Worm (Caenorhabditis elegans) whole organism, early embryonic: ENCODE data around the gene exos-2.

Experiments
- B0310.2 ChIP-seq: sonication (generic microtip); optimal IDR thresholded peaks from 2 replicates; lab custom pipeline; 2016; ENCODE audit warnings: mild to moderate bottlenecking, missing genetic modification characterization, missing compliant biosample characterization
- F13C5.2 ChIP-seq: sonication (generic microtip); optimal IDR thresholded peaks from 2 replicates; lab custom pipeline; 2017; ENCODE audit warnings: mild to moderate bottlenecking, missing genetic modification characterization, inconsistent platforms, missing compliant biosample characterization
- aly-1 ChIP-seq: sonication (generic microtip); optimal IDR thresholded peaks from 2 replicates; lab custom pipeline; 2016; ENCODE audit warnings: missing genetic modification characterization, missing compliant biosample characterization
- ama-1 ChIP-seq: fragments of 150-350 bp; optimal IDR thresholded peaks from 2 replicates; lab custom pipeline; 2014
- ceh-13 ChIP-seq: fragments of 200-800 bp; sonication (Bioruptor generic); optimal IDR thresholded peaks from 2 replicates; lab custom pipeline; 2018; ENCODE audit warnings: mild to moderate bottlenecking, missing genetic modification characterization, missing compliant biosample characterization
- ceh-36 ChIP-seq: sonication (generic microtip); optimal IDR thresholded peaks from 2 replicates; lab custom pipeline; 2016; ENCODE audit warnings: missing genetic modification characterization, inconsistent platforms, missing compliant biosample characterization
- ets-7 ChIP-seq: sonication (generic microtip); optimal IDR thresholded peaks from 2 replicates; lab custom pipeline; 2016; ENCODE audit warnings: missing genotype, missing genetic modification characterization, missing compliant biosample characterization
- flt-1 ChIP-seq: fragments of 200-800 bp; sonication (Bioruptor generic); IDR thresholded peaks from 2 replicates; pipeline ENCODE4 v1.3.6; 2022; ENCODE audit warnings: missing genetic modification characterization, missing compliant biosample characterization
- hmbx-1 ChIP-seq: sonication (generic microtip); optimal IDR thresholded peaks from 2 replicates; lab custom pipeline; 2016; ENCODE audit warnings: mild to moderate bottlenecking, missing genetic modification characterization, missing compliant biosample characterization
- hmg-4 ChIP-seq: fragments of 200-800 bp; sonication (Bioruptor generic); optimal IDR thresholded peaks from 2 replicates; lab custom pipeline; 2018; ENCODE audit warnings: mild to moderate bottlenecking, missing genetic modification characterization, missing compliant biosample characterization
- hnd-1 ChIP-seq: sonication (generic microtip); optimal IDR thresholded peaks from 2 replicates; lab custom pipeline; 2016; ENCODE audit warnings: missing genetic modification characterization, missing compliant biosample characterization
- pes-1 ChIP-seq: fragments of 200-800 bp; sonication (Bioruptor generic); IDR thresholded peaks from 2 replicates; pipeline ENCODE4 v1.3.6; 2022; ENCODE audit warnings: missing genetic modification reagents, missing genetic modification characterization, missing compliant biosample characterization
- scrt-1 ChIP-seq: fragments of 200-800 bp; sonication (Bioruptor generic); IDR thresholded peaks from 2 replicates; pipeline ENCODE4 v1.3.6; 2022; ENCODE audit warnings: missing genetic modification characterization, missing compliant biosample characterization
- sea-1 ChIP-seq: fragments of 200-800 bp; sonication (Bioruptor generic); conservative IDR thresholded peaks from 2 replicates; pipeline ENCODE4 v1.3.6; 2022; ENCODE audit warnings: missing genetic modification characterization, missing compliant biosample characterization
- tbx-11 ChIP-seq: fragments of 200-800 bp; sonication (Bioruptor generic); IDR thresholded peaks from 2 replicates; pipeline ENCODE4 v1.3.6; 2022; ENCODE audit warnings: missing genetic modification characterization, missing compliant biosample characterization
- tbx-37 ChIP-seq: fragments of 200-800 bp; sonication (Bioruptor generic); conservative IDR thresholded peaks from 2 replicates; pipeline ENCODE4 v1.3.6; 2022; ENCODE audit warnings: missing genetic modification reagents, missing genetic modification characterization, missing compliant biosample characterization
- tra-4 ChIP-seq: sonication (generic microtip); optimal IDR thresholded peaks from 2 replicates; lab custom pipeline; 2017; ENCODE audit warnings: missing genetic modification characterization, missing compliant biosample characterization

The exos-2 gene

DNA sequence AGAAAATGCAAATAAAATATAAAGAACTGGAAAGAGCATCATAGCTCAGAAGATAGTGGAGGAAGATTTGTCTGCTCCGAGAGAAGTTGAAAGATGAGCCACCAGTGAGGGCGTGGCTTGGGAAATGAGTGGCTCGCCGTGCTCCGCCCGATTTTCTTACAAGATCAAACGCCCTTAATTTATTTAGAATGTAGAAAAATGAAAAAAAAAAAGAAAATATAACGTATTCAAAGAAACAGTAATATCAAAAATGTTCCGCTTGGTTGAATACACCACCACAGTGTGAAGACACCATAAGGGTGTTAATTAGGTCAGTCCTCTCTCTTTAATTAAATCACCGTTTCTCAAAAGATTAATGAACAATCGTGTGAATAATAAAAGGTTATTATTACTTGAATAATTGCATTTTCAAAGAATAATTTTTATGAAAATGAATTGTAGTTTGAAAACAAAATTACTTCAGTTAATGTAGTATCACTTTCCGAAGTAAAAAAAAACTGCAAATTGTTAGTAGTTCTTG lies 12.8 kb upstream of the exos-2 start, which contains the start of gene sfrp-1:
Gene sfrp-1 (minus strand): TSS at position 51 of the 520 bp plus-strand sequence.
- TF ChIP-seq pes-1 (GFP tag; lab: Robert Waterston, UW): no peak
- TF ChIP-seq hmbx-1: no peak
- no peak for TF ChIP-seq aly-1 (tag; lab: Kevin White, UChicago)
- TF ChIP-seq ceh-36 (tag; lab: Kevin White, UChicago): no peak
- TF ChIP-seq tra-4: no peak

DNA sequence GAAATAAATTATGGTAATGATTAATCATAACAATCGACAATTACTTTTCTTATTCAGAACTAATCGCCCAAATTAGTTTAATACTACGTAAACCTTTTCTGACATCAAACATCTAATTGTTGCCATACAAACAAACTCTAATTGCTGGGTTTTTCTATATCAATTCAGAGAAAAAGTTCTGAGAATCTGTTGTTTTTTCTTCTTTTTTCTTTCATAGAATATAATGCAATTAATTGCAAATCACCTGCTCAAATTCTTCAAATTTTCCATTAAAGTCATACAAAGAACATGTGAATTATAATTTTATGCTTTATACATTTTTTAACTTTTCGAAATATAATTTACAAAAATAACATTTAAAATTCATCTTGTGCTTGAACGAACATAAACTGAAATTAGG lies 11.9 kb upstream of the exos-2 start:
- no peak for TF ChIP-seq hnd-1
- no peak for TF ChIP-seq sea-1
- no peak for TF ChIP-seq ama-1 (lab: Kevin White, UChicago)
- no peak for TF ChIP-seq aly-1 (tag; lab: Kevin White, UChicago)
- no peak for TF ChIP-seq ceh-13 (GFP tag; lab: Kevin White, UChicago)
- no peak for TF ChIP-seq hmbx-1

DNA sequence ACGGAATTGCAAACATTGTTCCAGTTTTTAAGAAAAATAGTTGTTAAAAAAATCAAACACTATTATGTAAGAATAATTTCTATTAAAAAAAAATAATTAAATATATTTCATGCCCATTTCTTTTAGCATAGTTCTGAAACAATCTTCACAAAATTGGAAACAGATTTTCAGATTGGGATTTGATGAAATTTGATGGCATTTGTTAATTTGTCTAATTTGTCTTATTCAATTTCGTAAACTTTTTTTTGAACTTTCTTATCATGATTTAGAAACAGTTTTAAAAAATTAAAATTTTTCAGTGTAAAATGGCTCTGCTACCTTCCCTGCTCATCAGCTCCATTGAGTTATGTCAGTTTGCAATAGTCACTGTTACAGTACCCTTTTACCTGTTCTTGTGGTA lies 10.4 kb upstream of the exos-2 start, which contains the start of gene srv-13:
Gene srv-13 (plus strand): TSS at position 301 of the 400 bp plus-strand sequence.
- TF ChIP-seq ceh-36 (tag; lab: Kevin White, UChicago) (no peak), tra-4 (no peak), aly-1 (tag; lab: Kevin White, UChicago) (no peak), scrt-1 (GFP tag; lab: Robert Waterston, UW) (no peak)

- TF ChIP-seq ceh-13 (GFP tag; lab: Kevin White, UChicago): no peak
- no peak for TF ChIP-seq hmg-4 (GFP tag; lab: Kevin White, UChicago)
- TF ChIP-seq tbx-37 (GFP tag; lab: Robert Waterston, UW): no peak
- no peak for TF ChIP-seq F13C5.2 (tag; lab: Kevin White, UChicago)
- no peak for TF ChIP-seq tbx-11 (GFP tag; lab: Robert Waterston, UW)
- no peak for TF ChIP-seq sea-1
- no peak for TF ChIP-seq pes-1 (GFP tag; lab: Robert Waterston, UW)
- no peak for TF ChIP-seq flt-1 (GFP tag; lab: Robert Waterston, UW)
- no peak for TF ChIP-seq scrt-1 (GFP tag; lab: Robert Waterston, UW)
- no peak for TF ChIP-seq tra-4
- no peak for TF ChIP-seq aly-1 (tag; lab: Kevin White, UChicago)
- TF ChIP-seq ama-1 (lab: Kevin White, UChicago): no peak
- TF ChIP-seq hmbx-1: no peak
- TF ChIP-seq hnd-1: no peak
- TF ChIP-seq B0310.2 (tag; lab: Kevin White, UChicago): no peak
- TF ChIP-seq ceh-36 (tag; lab: Kevin White, UChicago): no peak
- no peak for TF ChIP-seq ets-7 (tag; lab: Kevin White, UChicago)
Measured at ce11 chrIV:6413482-6413881, 1.8 kb upstream of the exos-2 start, which contains the start of gene nlp-71. Gene nlp-71, minus strand, starts transcription at chrIV:6413582.

ce11 chrIV:6416553-6416952 lies 1.3 kb downstream of the exos-2 start, which contains the start of gene Y73B6BL.22:
Gene Y73B6BL.22, minus strand, starts transcription at chrIV:6416653.
- no peak for TF ChIP-seq hmbx-1
- no peak for TF ChIP-seq pes-1 (GFP tag; lab: Robert Waterston, UW)
- TF ChIP-seq aly-1 (tag; lab: Kevin White, UChicago): no peak
- TF ChIP-seq tbx-37 (GFP tag; lab: Robert Waterston, UW): no peak
- TF ChIP-seq tra-4: no peak
- TF ChIP-seq hmg-4 (GFP tag; lab: Kevin White, UChicago): no peak
- no peak for TF ChIP-seq hnd-1
- no peak for TF ChIP-seq scrt-1 (GFP tag; lab: Robert Waterston, UW)
- TF ChIP-seq F13C5.2 (tag; lab: Kevin White, UChicago): no peak
- TF ChIP-seq ceh-36 (tag; lab: Kevin White, UChicago): no peak
- TF ChIP-seq ama-1 (lab: Kevin White, UChicago): no peak

- TF ChIP-seq tbx-37 (GFP tag; lab: Robert Waterston, UW) (no peak), F13C5.2 (tag; lab: Kevin White, UChicago) (no peak), sea-1 (no peak), tra-4 (no peak), B0310.2 (tag; lab: Kevin White, UChicago) (no peak), hmg-4 (GFP tag; lab: Kevin White, UChicago) (no peak), ama-1 (lab: Kevin White, UChicago) (no peak), flt-1 (GFP tag; lab: Robert Waterston, UW) (no peak), tbx-11 (GFP tag; lab: Robert Waterston, UW) (no peak), scrt-1 (GFP tag; lab: Robert Waterston, UW) (no peak), ceh-13 (GFP tag; lab: Kevin White, UChicago) (no peak)
Measured at ce11 chrIV:6417612-6418011, 2.3 kb downstream of the exos-2 start.

DNA sequence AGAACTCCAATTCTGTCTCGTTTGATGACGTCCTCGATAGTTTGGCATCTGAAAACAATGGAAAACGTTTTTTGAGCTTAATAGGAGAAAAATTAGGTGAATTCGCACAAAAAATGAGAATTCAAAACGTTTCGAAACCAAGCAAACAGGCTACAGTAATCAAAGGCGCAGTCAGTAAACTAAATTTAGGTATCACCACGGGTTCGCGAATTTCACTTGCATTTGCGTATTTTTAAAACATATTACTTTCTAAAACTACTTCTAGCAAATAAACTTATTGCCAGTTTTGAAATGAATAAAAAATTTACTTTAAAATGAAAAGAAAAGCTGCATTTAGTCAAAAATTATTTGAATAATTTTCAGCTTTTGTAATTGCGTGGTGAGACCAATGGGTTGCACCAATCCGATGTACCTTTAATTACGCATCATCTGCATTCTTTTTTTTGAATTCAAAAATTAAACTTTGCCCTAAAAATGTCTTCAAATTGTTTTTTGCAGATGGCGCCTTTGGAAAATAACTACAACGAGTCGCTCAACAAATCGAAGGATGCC lies 3.8 kb downstream of the exos-2 start, which contains the start of the genes Y73B6BL.23 and htp-2:
Gene Y73B6BL.23 (minus strand): TSS at position 51 of the 552 bp plus-strand sequence.
Gene htp-2 (plus strand): TSS at position 492 of the 552 bp plus-strand sequence.
- TF ChIP-seq hmg-4 (GFP tag; lab: Kevin White, UChicago) (no peak), flt-1 (GFP tag; lab: Robert Waterston, UW) (no peak), tbx-37 (GFP tag; lab: Robert Waterston, UW) (no peak), hmbx-1 (no peak), hnd-1 (no peak), aly-1 (tag; lab: Kevin White, UChicago) (no peak), ceh-36 (tag; lab: Kevin White, UChicago) (no peak), B0310.2 (tag; lab: Kevin White, UChicago) (no peak), pes-1 (GFP tag; lab: Robert Waterston, UW) (no peak), sea-1 (no peak)

DNA sequence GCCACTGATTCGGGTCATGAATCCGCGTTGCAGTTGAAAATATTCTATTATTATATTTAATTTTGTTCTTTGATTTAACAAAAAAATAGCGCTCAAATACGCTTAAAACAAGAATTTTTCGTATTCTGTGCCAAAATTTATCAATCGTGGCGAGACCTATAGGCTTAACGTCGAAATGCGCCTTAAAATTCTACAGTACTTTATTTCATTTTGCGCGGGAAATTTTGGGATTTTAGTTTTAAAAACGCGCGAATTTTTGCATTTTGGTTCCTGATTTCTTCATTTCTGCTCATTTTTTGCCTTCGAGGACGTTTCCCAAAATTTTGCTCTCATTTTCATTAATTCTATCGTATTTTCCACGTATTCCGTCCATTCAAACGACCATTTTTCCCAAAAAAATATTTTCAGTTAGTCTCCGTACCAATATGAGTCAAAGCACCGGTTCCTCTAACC lies 5.9 kb downstream of the exos-2 start, which contains the start of gene puf-11:
Gene puf-11 (plus strand): TSS at position 403 of the 453 bp plus-strand sequence.
- TF ChIP-seq ama-1 (lab: Kevin White, UChicago): no peak
- no peak for TF ChIP-seq ceh-13 (GFP tag; lab: Kevin White, UChicago)
- no peak for TF ChIP-seq tra-4
- TF ChIP-seq pes-1 (GFP tag; lab: Robert Waterston, UW): no peak
- no peak for TF ChIP-seq hmg-4 (GFP tag; lab: Kevin White, UChicago)
- TF ChIP-seq F13C5.2 (tag; lab: Kevin White, UChicago): no peak
- no peak for TF ChIP-seq aly-1 (tag; lab: Kevin White, UChicago)
- no peak for TF ChIP-seq hnd-1
